Worm (Caenorhabditis elegans) whole organism, L1 larva: ENCODE measurements around the gene nlp-18.
A peak's percentile ranks its signal among the peaks of the same experiment; 100 is the strongest.

Experiments used
- C16A3.4 ChIP-seq: fragments of 150-350 bp; optimal IDR thresholded peaks from 2 replicates; lab custom pipeline; 2014; ENCODE audit warnings: missing biosample characterization, missing genetic modification characterization
- F16B12.6 ChIP-seq: fragments of 150-350 bp; optimal IDR thresholded peaks from 2 replicates; lab custom pipeline; 2014; ENCODE audit warnings: missing biosample characterization, missing genetic modification characterization
- Y116A8C.19 ChIP-seq: sonication (generic microtip); optimal IDR thresholded peaks from 2 replicates; lab custom pipeline; 2016; ENCODE audit warnings: missing compliant biosample characterization, missing genetic modification characterization, borderline replicate concordance
- aly-2 ChIP-seq: fragments of 150-350 bp; optimal IDR thresholded peaks from 2 replicates; lab custom pipeline; 2014; ENCODE audit warnings: missing biosample characterization, missing genetic modification characterization
- ama-1 ChIP-seq: fragments of 150-350 bp; optimal IDR thresholded peaks from 2 replicates; lab custom pipeline; 2014
- blmp-1 ChIP-seq: fragments of 150-350 bp; optimal IDR thresholded peaks from 2 replicates; lab custom pipeline; 2014; ENCODE audit warnings: missing biosample characterization, missing genetic modification characterization
- ceh-63 ChIP-seq: fragments of 200-800 bp; sonication (Bioruptor generic); optimal IDR thresholded peaks from 2 replicates; lab custom pipeline; 2018; ENCODE audit warnings: mild to moderate bottlenecking, missing genetic modification characterization, missing compliant biosample characterization
- ceh-8 ChIP-seq: fragments of 200-800 bp; sonication (Bioruptor generic); optimal IDR thresholded peaks from 2 replicates; lab custom pipeline; 2018; ENCODE audit warnings: mild to moderate bottlenecking, missing genetic modification characterization, moderate library complexity, missing compliant biosample characterization
- ceh-82 ChIP-seq, 3 experiments: fragments of 150-350 bp in 1 of 3; sonication (generic microtip) in 2 of 3; optimal IDR thresholded peaks; 2 replicates each; lab custom pipeline; 2014 to 2017; ENCODE audit warnings: missing biosample characterization in 3 of 3, missing genetic modification characterization in 3 of 3
- ces-1 ChIP-seq: fragments of 150-350 bp; optimal IDR thresholded peaks from 2 replicates; lab custom pipeline; 2014; ENCODE audit warnings: missing biosample characterization, missing genetic modification reagents, missing genetic modification characterization
- dpl-1 ChIP-seq, 3 experiments: fragments of 150-350 bp in 2 of 3; sonication (generic microtip) in 1 of 3; optimal IDR thresholded peaks; 2 replicates each; lab custom pipeline; 2014 to 2017; ENCODE audit warnings: missing biosample characterization in 3 of 3, missing genetic modification characterization in 3 of 3, missing genetic modification reagents in 3 of 3
- dsc-1 ChIP-seq: sonication (generic microtip); optimal IDR thresholded peaks from 2 replicates; lab custom pipeline; 2016; ENCODE audit warnings: mild to moderate bottlenecking, missing genetic modification characterization, missing compliant biosample characterization
- efl-1 ChIP-seq, 4 experiments: fragments of 150-350 bp; optimal IDR thresholded peaks in 3 of 4; peaks in 1 of 4; 1 replicate in 1 of 4; 2 replicates in 3 of 4; lab custom pipeline; 2014; ENCODE audit warnings: missing biosample characterization in 2 of 4, missing genetic modification characterization in 2 of 4, missing genetic modification reagents in 2 of 4
- egl-13 ChIP-seq: sonication (generic microtip); optimal IDR thresholded peaks from 2 replicates; lab custom pipeline; 2016; ENCODE audit warnings: missing genotype, missing genetic modification reagents, missing genetic modification characterization, missing compliant biosample characterization
- egl-27 ChIP-seq, 2 experiments: fragments of 150-350 bp in 1 of 2; sonication (generic microtip); optimal IDR thresholded peaks; 3 replicates each; lab custom pipeline; 2017 to 2018; ENCODE audit warnings: missing biosample characterization in 2 of 2, missing genetic modification characterization in 2 of 2, missing genetic modification reagents in 2 of 2
- elt-2 ChIP-seq: sonication (generic microtip); optimal IDR thresholded peaks from 2 replicates; lab custom pipeline; 2016; ENCODE audit warnings: missing genetic modification characterization, mild to moderate bottlenecking, inconsistent platforms, missing compliant biosample characterization, missing genetic modification reagents
- ets-5 ChIP-seq: fragments of 200-800 bp; sonication (Bioruptor generic); IDR thresholded peaks from 2 replicates; pipeline ENCODE4 v1.3.6; 2022; ENCODE audit warnings: missing genetic modification characterization, missing compliant biosample characterization
- fkh-8 ChIP-seq: sonication (generic microtip); optimal IDR thresholded peaks from 2 replicates; lab custom pipeline; 2016; ENCODE audit warnings: mild to moderate bottlenecking, missing genetic modification characterization, missing compliant biosample characterization
- fos-1 ChIP-seq: fragments of 150-350 bp; optimal IDR thresholded peaks from 2 replicates; lab custom pipeline; 2014; ENCODE audit warnings: missing biosample characterization, missing genetic modification characterization
- grh-1 ChIP-seq: fragments of 200-800 bp; sonication (Bioruptor generic); IDR thresholded peaks from 2 replicates; pipeline ENCODE4 v1.3.6; 2022; ENCODE audit warnings: missing genetic modification reagents, missing genetic modification characterization, missing compliant biosample characterization
- hlh-4 ChIP-seq: sonication (generic microtip); optimal IDR thresholded peaks from 2 replicates; lab custom pipeline; 2016; ENCODE audit warnings: mild to moderate bottlenecking, missing genetic modification characterization, missing compliant biosample characterization
- jun-1 ChIP-seq: fragments of 150-350 bp; optimal IDR thresholded peaks from 2 replicates; lab custom pipeline; 2014; ENCODE audit warnings: missing biosample characterization, missing genetic modification reagents, missing genetic modification characterization
- lin-13 ChIP-seq: fragments of 150-350 bp; optimal IDR thresholded peaks from 2 replicates; lab custom pipeline; 2014; ENCODE audit warnings: missing biosample characterization, missing genetic modification reagents, missing genetic modification characterization
- lin-14 ChIP-seq: fragments of 200-800 bp; sonication (Bioruptor generic); optimal IDR thresholded peaks from 2 replicates; lab custom pipeline; 2018; ENCODE audit warnings: mild to moderate bottlenecking, missing genetic modification characterization, moderate library complexity, missing compliant biosample characterization
- lin-39 ChIP-seq: fragments of 150-350 bp; optimal IDR thresholded peaks from 2 replicates; lab custom pipeline; 2014; ENCODE audit warnings: missing biosample characterization, missing genetic modification reagents, missing genetic modification characterization
- lsy-2 ChIP-seq, 2 experiments: fragments of 150-350 bp; optimal IDR thresholded peaks; 2 replicates each; lab custom pipeline; 2014; ENCODE audit warnings: missing biosample characterization in 2 of 2, missing genetic modification characterization in 2 of 2
- mep-1 ChIP-seq: fragments of 150-350 bp; optimal IDR thresholded peaks from 2 replicates; lab custom pipeline; 2014; ENCODE audit warnings: missing biosample characterization, missing genetic modification characterization
- nhr-11 ChIP-seq: fragments of 150-350 bp; optimal IDR thresholded peaks from 2 replicates; lab custom pipeline; 2014; ENCODE audit warnings: missing biosample characterization, missing genetic modification characterization
- nhr-20 ChIP-seq: sonication (generic microtip); optimal IDR thresholded peaks from 2 replicates; lab custom pipeline; 2016; ENCODE audit warnings: mild to moderate bottlenecking, missing genetic modification characterization, missing compliant biosample characterization
- nhr-237 ChIP-seq: fragments of 150-350 bp; optimal IDR thresholded peaks from 2 replicates; lab custom pipeline; 2014; ENCODE audit warnings: missing biosample characterization, missing genetic modification characterization
- nhr-28 ChIP-seq: fragments of 150-350 bp; optimal IDR thresholded peaks from 2 replicates; lab custom pipeline; 2014; ENCODE audit warnings: missing biosample characterization, missing genetic modification characterization
- nhr-71 ChIP-seq: sonication (generic microtip); optimal IDR thresholded peaks from 2 replicates; lab custom pipeline; 2016; ENCODE audit warnings: mild to moderate bottlenecking, missing genetic modification characterization, moderate library complexity, missing compliant biosample characterization
- nhr-84 ChIP-seq: sonication (generic microtip); optimal IDR thresholded peaks from 2 replicates; lab custom pipeline; 2017; ENCODE audit warnings: missing biosample characterization, missing genetic modification characterization
- nhr-85 ChIP-seq: sonication (generic microtip); peaks from one replicate; lab custom pipeline; 2016; ENCODE audit warnings: missing genetic modification characterization, inconsistent platforms, missing compliant biosample characterization
- pax-3 ChIP-seq: fragments of 200-800 bp; sonication (Bioruptor generic); optimal IDR thresholded peaks from 2 replicates; lab custom pipeline; 2018; ENCODE audit warnings: mild to moderate bottlenecking, missing genetic modification characterization, moderate library complexity, missing compliant biosample characterization
- pqm-1 ChIP-seq: sonication (generic microtip); optimal IDR thresholded peaks from 3 replicates; lab custom pipeline; 2017; ENCODE audit warnings: missing biosample characterization, missing genetic modification characterization
- rnt-1 ChIP-seq: sonication (generic microtip); optimal IDR thresholded peaks from 2 replicates; lab custom pipeline; 2016; ENCODE audit warnings: mild to moderate bottlenecking, missing genetic modification characterization, moderate library complexity, missing compliant biosample characterization
- skn-1 ChIP-seq: fragments of 150-350 bp; optimal IDR thresholded peaks from 2 replicates; lab custom pipeline; 2014; ENCODE audit warnings: missing biosample characterization, missing genetic modification characterization
- snu-23 ChIP-seq: sonication (generic microtip); optimal IDR thresholded peaks from 2 replicates; lab custom pipeline; 2016; ENCODE audit warnings: missing genetic modification characterization, missing compliant biosample characterization
- swsn-7 ChIP-seq: sonication (generic microtip); optimal IDR thresholded peaks from 2 replicates; lab custom pipeline; 2016; ENCODE audit warnings: missing genetic modification characterization, missing compliant biosample characterization
- tbx-2 ChIP-seq: sonication (generic microtip); optimal IDR thresholded peaks from 2 replicates; lab custom pipeline; 2016; ENCODE audit warnings: missing genetic modification characterization, missing compliant biosample characterization
- unc-130 ChIP-seq: fragments of 150-350 bp; optimal IDR thresholded peaks from 2 replicates; lab custom pipeline; 2017; ENCODE audit warnings: missing biosample characterization, missing genetic modification characterization, inconsistent platforms
- unc-30 ChIP-seq: sonication (generic microtip); optimal IDR thresholded peaks from 2 replicates; lab custom pipeline; 2017; ENCODE audit warnings: missing biosample characterization, missing genetic modification characterization
- unc-86 ChIP-seq: sonication (generic microtip); optimal IDR thresholded peaks from 2 replicates; lab custom pipeline; 2016; ENCODE audit warnings: missing genetic modification characterization, missing compliant biosample characterization
- xbp-1 ChIP-seq: sonication (generic microtip); optimal IDR thresholded peaks from 2 replicates; lab custom pipeline; 2016; ENCODE audit warnings: missing genetic modification characterization, missing compliant biosample characterization
- zip-4 ChIP-seq: fragments of 200-800 bp; sonication (Bioruptor generic); optimal IDR thresholded peaks from 2 replicates; lab custom pipeline; 2018; ENCODE audit warnings: mild to moderate bottlenecking, missing genetic modification characterization, moderate library complexity, missing compliant biosample characterization
- ztf-11 ChIP-seq, 2 experiments: sonication (generic microtip); optimal IDR thresholded peaks; 2 replicates each; lab custom pipeline; 2016 to 2017; ENCODE audit warnings: missing genetic modification characterization in 2 of 2, missing biosample characterization in 1 of 2, missing compliant biosample characterization in 1 of 2

nlp-18 gene

ce11 chrII:11022023-11022422 is 8.2 kb downstream of the nlp-18 start, which contains the start of gene let-858 (continued):
- TF ChIP-seq lin-14 (GFP tag; lab: Kevin White, UChicago), result peak; percentile 54
- peak; percentile 94 to 96 (median 96) for TF ChIP-seq dpl-1 (GFP tag; optimal IDR thresholded peaks at IDR 0.05; lab: Kevin White, UChicago)
- peak; percentile 58 for TF ChIP-seq xbp-1 (tag; lab: Kevin White, UChicago)
- peak; percentile 61 for TF ChIP-seq nhr-20 (tag; lab: Kevin White, UChicago)
- no peak for TF ChIP-seq grh-1 (GFP tag; lab: Robert Waterston, UW)
- peak; percentile 53 for TF ChIP-seq blmp-1
- TF ChIP-seq aly-2, result peak; percentile 36
- no peak for TF ChIP-seq nhr-11 (tag; lab: Kevin White, UChicago)
- peak; percentile 67 for TF ChIP-seq rnt-1 (tag; lab: Kevin White, UChicago)
- TF ChIP-seq egl-13 (tag; lab: Kevin White, UChicago), result no peak
- TF ChIP-seq nhr-84 (tag; lab: Kevin White, UChicago), result no peak
- peak; percentile 20 for TF ChIP-seq pax-3 (tag; lab: Kevin White, UChicago)
- TF ChIP-seq lin-13 (GFP tag; lab: Kevin White, UChicago), result no peak
- no peak for TF ChIP-seq unc-130 (tag; lab: Kevin White, UChicago)
- peak in 1 of 2 experiments; percentile 11 for TF ChIP-seq ztf-11 (tag; optimal IDR thresholded peaks at IDR 0.05; lab: Kevin White, UChicago)
- peak; percentile 56 for TF ChIP-seq mep-1
- peak; percentile 54 for TF ChIP-seq C16A3.4 (tag; lab: Kevin White, UChicago)
- no peak for TF ChIP-seq fos-1 (tag; lab: Kevin White, UChicago)
- TF ChIP-seq zip-4 (GFP tag; lab: Kevin White, UChicago), result no peak
- peak; percentile 44 for TF ChIP-seq unc-86 (tag; lab: Kevin White, UChicago)
- TF ChIP-seq nhr-85 (tag; lab: Kevin White, UChicago), result peak; percentile 44
- TF ChIP-seq egl-27 (tag; optimal IDR thresholded peaks at IDR 0.05; lab: Kevin White, UChicago), result no peak
- peak; percentile 70 for TF ChIP-seq snu-23 (GFP tag; lab: Kevin White, UChicago)
- TF ChIP-seq fkh-8 (tag; lab: Kevin White, UChicago), result no peak
- TF ChIP-seq nhr-28 (tag; lab: Kevin White, UChicago), result no peak
- TF ChIP-seq ceh-63 (GFP tag; lab: Kevin White, UChicago), result no peak
- TF ChIP-seq swsn-7 (tag; lab: Kevin White, UChicago), result peak; percentile 56
- peak; percentile 49 for TF ChIP-seq dsc-1
- TF ChIP-seq ama-1 (lab: Kevin White, UChicago), result no peak
- TF ChIP-seq Y116A8C.19 (tag; lab: Kevin White, UChicago), result no peak
- TF ChIP-seq nhr-237 (tag; lab: Kevin White, UChicago), result no peak
- peak; percentile 59 for TF ChIP-seq tbx-2

- no peak for TF ChIP-seq unc-30 (tag; lab: Kevin White, UChicago)
- no peak for TF ChIP-seq efl-1 (optimal IDR thresholded peaks at IDR 0.05; lab: Kevin White, UChicago)
- TF ChIP-seq efl-1 (GFP tag; optimal IDR thresholded peaks at IDR 0.05 in 1 of 2; lab: Kevin White, UChicago), result peak in 1 of 2 experiments; percentile 70
- TF ChIP-seq ces-1 (GFP tag; lab: Kevin White, UChicago), result no peak
- TF ChIP-seq C16A3.4 (tag; lab: Kevin White, UChicago), result peak; percentile 3
- TF ChIP-seq grh-1 (GFP tag; lab: Robert Waterston, UW), result 0 out of 2 replicates have a peak, but pooled peaks have one; percentile 35
- TF ChIP-seq nhr-85 (tag; lab: Kevin White, UChicago), result peak; percentile 89
- peak; percentile 73 for TF ChIP-seq lin-14 (GFP tag; lab: Kevin White, UChicago)
- no peak for TF ChIP-seq ceh-82 (tag; optimal IDR thresholded peaks at IDR 0.05; lab: Kevin White, UChicago)
- TF ChIP-seq elt-2 (tag; lab: Kevin White, UChicago), result no peak
- no peak for TF ChIP-seq hlh-4 (tag; lab: Kevin White, UChicago)
- TF ChIP-seq nhr-11 (tag; lab: Kevin White, UChicago), result no peak
- TF ChIP-seq ets-5 (GFP tag; lab: Robert Waterston, UW), result no peak
- TF ChIP-seq ztf-11 (tag; optimal IDR thresholded peaks at IDR 0.05; lab: Kevin White, UChicago), result no peak
- TF ChIP-seq ceh-8, result no peak
- TF ChIP-seq nhr-71, result peak; percentile 19
- no peak for TF ChIP-seq jun-1 (tag; lab: Kevin White, UChicago)
- peak; percentile 81 for TF ChIP-seq blmp-1
- no peak for TF ChIP-seq swsn-7 (tag; lab: Kevin White, UChicago)
- no peak for TF ChIP-seq pqm-1 (tag; lab: Kevin White, UChicago)
- TF ChIP-seq nhr-20 (tag; lab: Kevin White, UChicago), result peak; percentile 24
- no peak for TF ChIP-seq unc-130 (tag; lab: Kevin White, UChicago)
- TF ChIP-seq F16B12.6 (tag; lab: Kevin White, UChicago), result no peak
- TF ChIP-seq zip-4 (GFP tag; lab: Kevin White, UChicago), result no peak
- TF ChIP-seq skn-1 (tag; lab: Kevin White, UChicago), result no peak
- no peak for TF ChIP-seq lin-39
- TF ChIP-seq snu-23 (GFP tag; lab: Kevin White, UChicago), result peak; percentile 0
- peak in 1 of 2 experiments; percentile 9 for TF ChIP-seq lsy-2 (tag; optimal IDR thresholded peaks at IDR 0.05; lab: Kevin White, UChicago)
Measured at ce11 chrII:11020707-11021106, 9.5 kb downstream of the nlp-18 start.
